Worm (Caenorhabditis elegans): ENCODE measurements around the gene F31E3.12.

The F31E3.12 gene

DNA sequence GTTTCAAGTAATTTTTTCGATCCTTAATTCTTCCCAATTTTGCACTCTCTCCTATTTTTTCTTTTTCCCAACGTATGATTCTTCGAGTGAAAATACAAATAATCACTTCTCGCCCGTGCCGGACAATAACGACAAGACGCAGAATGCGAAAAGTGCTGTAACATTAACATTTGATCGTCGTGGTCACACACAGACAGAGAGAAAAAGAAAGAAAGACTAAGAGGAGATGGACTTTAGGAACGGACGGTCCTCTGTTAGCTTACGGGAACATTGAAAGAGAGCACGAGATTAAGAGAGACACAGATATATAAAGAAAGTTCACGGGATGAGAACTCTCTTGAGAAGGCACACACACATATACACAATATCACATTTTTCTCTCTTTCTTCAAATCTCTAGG, 21.3 kb upstream of the F31E3.12 start:
- TF ChIP-seq lin-15B (tag; optimal IDR thresholded peaks at IDR 0.05) (peak; percentile 16), pha-4 (tag; optimal IDR thresholded peaks at IDR 0.05) (peak; percentile 78), nfya-1 (tag; optimal IDR thresholded peaks at IDR 0.05; ENCODE audit: insufficient read depth) (no peak)

- TF ChIP-seq nfya-1 (tag; optimal IDR thresholded peaks at IDR 0.05; ENCODE audit: insufficient read depth), result peak; percentile 51
- TF ChIP-seq ceh-16 (tag; optimal IDR thresholded peaks at IDR 0.05), result no peak
- TF ChIP-seq elt-1 (tag; optimal IDR thresholded peaks at IDR 0.05), result no peak
- TF ChIP-seq nhr-43 (tag; optimal IDR thresholded peaks at IDR 0.05; ENCODE audit: poor library complexity, severe bottlenecking), result no peak
- no peak for TF ChIP-seq ZK546.5 (tag; optimal IDR thresholded peaks at IDR 0.05)
- no peak for TF ChIP-seq mml-1 (tag; optimal IDR thresholded peaks at IDR 0.05)
- TF ChIP-seq nhr-67 (tag; optimal IDR thresholded peaks at IDR 0.05), result no peak
- no peak for TF ChIP-seq unc-62 (GFP tag; optimal IDR thresholded peaks at IDR 0.05)
- TF ChIP-seq ama-1 (optimal IDR thresholded peaks at IDR 0.05), result peak; percentile 7
- no peak for TF ChIP-seq fkh-2 (tag; optimal IDR thresholded peaks at IDR 0.05)
- no peak for TF ChIP-seq tbx-2 (tag; optimal IDR thresholded peaks at IDR 0.05)
- TF ChIP-seq eor-1 (tag; optimal IDR thresholded peaks at IDR 0.05), result no peak
- peak; percentile 29 for TF ChIP-seq hmg-11 (tag; optimal IDR thresholded peaks at IDR 0.05)
- no peak for TF ChIP-seq zag-1 (tag; optimal IDR thresholded peaks at IDR 0.05)
Measured at ce11 chrIII:6951435-6951834, 17.8 kb upstream of the F31E3.12 start.

DNA sequence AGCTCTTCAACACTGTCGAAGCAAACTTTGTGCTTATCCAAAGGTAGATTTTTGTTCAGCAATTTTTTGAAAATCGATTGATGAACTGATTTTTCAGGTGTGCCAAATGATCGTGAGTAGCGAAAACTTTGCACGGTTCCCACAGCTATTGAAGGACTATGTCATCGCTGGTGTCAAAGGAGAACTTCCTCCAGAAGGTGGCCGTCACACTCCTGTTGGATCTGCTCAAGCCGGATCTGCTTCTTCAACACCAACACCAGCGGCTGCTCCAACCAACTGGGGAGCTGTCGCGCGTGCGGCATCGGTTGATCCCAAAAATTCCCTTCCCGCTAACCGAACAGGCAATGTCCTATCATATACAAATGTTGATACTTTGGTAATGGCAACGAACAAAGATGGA, 15.8 kb upstream of the F31E3.12 start:
- TF ChIP-seq skn-1 (tag; optimal IDR thresholded peaks at IDR 0.05), result no peak
- no peak for TF ChIP-seq nhr-67 (tag; optimal IDR thresholded peaks at IDR 0.05)

DNA sequence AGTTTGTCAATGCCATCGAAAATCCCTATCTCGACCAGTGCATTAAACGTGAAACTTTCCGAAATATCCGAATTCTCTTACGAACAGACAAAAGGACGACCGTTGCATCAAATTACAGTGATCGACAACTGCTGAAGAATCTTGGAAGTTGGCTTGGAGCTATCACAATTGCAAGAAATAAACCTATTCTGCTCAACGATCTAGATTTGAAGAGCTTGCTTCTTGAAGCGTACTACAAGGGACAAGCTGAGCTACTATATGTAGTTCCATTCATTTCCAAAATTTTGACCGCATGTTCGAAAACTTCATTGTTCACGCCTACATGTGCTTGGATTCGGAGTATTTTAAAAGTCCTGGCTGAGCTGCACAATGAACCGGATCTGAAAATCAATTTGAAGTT, 15.2 kb upstream of the F31E3.12 start:
- TF ChIP-seq hmg-11 (tag; optimal IDR thresholded peaks at IDR 0.05) (no peak), fos-1 (tag; optimal IDR thresholded peaks at IDR 0.05) (no peak), nhr-25 (tag; optimal IDR thresholded peaks at IDR 0.05) (no peak), unc-62 (GFP tag; optimal IDR thresholded peaks at IDR 0.05) (no peak), nhr-67 (tag; optimal IDR thresholded peaks at IDR 0.05) (no peak), ama-1 (optimal IDR thresholded peaks at IDR 0.05) (no peak), pha-4 (tag; optimal IDR thresholded peaks at IDR 0.05) (no peak), nhr-28 (tag; optimal IDR thresholded peaks at IDR 0.05) (no peak), fkh-2 (tag; optimal IDR thresholded peaks at IDR 0.05) (no peak), mdl-1 (tag; optimal IDR thresholded peaks at IDR 0.05) (no peak), nhr-12 (tag; optimal IDR thresholded peaks at IDR 0.05) (no peak), sea-2 (GFP tag; optimal IDR thresholded peaks at IDR 0.05) (no peak), ceh-82 (tag; optimal IDR thresholded peaks at IDR 0.05) (no peak)

DNA sequence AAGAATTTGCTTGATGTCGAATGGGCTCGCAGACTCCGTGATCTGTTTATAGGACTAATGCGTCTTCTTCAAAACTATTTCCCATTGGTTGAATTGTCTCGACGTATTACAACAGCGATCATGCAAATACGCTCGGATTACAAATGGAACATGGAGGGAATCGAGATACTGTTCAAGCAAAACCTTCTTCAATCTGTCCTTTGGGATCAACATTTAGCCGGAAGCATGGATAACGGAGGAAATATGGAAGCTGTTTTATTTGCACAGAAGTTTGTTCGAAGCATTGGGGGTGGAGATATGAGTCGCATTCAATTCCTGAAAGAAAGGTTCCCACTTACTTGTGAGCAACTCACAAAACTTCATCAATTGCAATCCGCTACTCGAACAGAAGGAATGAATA, 13.4 kb upstream of the F31E3.12 start:
- TF ChIP-seq nhr-76 (tag; optimal IDR thresholded peaks at IDR 0.05), result no peak
- no peak for TF ChIP-seq elt-2 (tag; optimal IDR thresholded peaks at IDR 0.05)
- no peak for TF ChIP-seq nhr-67 (tag; optimal IDR thresholded peaks at IDR 0.05)
- no peak for TF ChIP-seq snpc-4 (tag; optimal IDR thresholded peaks at IDR 0.05)
- no peak for TF ChIP-seq sea-2 (GFP tag; optimal IDR thresholded peaks at IDR 0.05)

DNA sequence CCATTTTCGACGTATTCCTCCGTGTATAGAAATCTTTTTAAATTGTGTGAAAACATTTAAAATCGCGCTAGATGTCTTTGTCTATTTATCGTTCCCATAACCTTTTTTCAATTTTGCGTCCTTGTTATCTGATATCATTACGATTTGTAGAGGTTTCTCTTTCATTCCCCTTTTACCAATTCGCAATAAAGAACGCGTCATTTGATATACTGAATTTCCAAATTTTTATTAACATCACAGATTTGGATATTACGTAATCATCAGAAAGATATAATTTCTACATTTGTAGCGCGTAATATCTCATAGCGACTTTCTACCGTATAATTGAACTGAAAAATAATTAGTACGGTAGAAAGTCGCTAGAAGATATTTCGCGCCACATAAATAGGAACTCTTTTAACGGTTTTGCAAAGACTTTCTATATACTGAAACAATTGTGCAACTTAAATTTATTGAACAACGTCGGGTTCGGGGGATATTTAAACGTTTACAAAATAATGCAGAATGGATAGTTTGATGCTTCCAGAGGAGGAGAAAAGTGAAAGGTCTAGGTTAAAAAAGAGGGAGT, 10.4 kb upstream of the F31E3.12 start:
- no peak for TF ChIP-seq ceh-82 (tag; optimal IDR thresholded peaks at IDR 0.05)
- TF ChIP-seq fkh-10 (GFP tag; optimal IDR thresholded peaks at IDR 0.05), result no peak
- TF ChIP-seq lin-39 (tag; optimal IDR thresholded peaks at IDR 0.05), result no peak
- TF ChIP-seq nhr-23 (tag; optimal IDR thresholded peaks at IDR 0.05), result no peak
- TF ChIP-seq unc-62 (GFP tag; optimal IDR thresholded peaks at IDR 0.05), result no peak
- TF ChIP-seq aly-2 (tag; optimal IDR thresholded peaks at IDR 0.05), result peak; percentile 26

DNA sequence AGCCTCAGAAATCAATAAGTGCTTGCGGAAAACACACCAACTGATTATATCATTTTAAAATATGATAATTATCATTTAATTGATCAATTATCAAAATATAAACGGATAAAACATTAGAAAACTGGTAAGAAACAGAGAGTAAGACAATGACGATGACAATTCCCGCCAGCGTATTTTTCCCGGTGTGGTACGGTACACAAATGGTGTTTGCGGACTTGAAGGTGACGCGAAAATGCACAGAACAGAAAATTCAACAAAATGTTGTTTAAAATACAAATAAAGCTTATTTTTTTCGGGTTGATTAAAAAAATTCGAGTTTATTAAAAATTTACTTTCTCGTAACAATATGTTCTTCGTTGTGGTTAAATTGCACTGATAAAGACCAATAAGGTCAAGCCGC, 8.0 kb upstream of the F31E3.12 start:
- TF ChIP-seq nhr-23 (tag; optimal IDR thresholded peaks at IDR 0.05) (peak; percentile 12), nfya-1 (tag; optimal IDR thresholded peaks at IDR 0.05; ENCODE audit: insufficient read depth) (peak; percentile 81), R02D3.7 (tag; optimal IDR thresholded peaks at IDR 0.05) (no peak), nhr-67 (tag; optimal IDR thresholded peaks at IDR 0.05) (no peak), mml-1 (tag; optimal IDR thresholded peaks at IDR 0.05) (no peak), hmg-11 (tag; optimal IDR thresholded peaks at IDR 0.05) (peak; percentile 41), ZK546.5 (tag; optimal IDR thresholded peaks at IDR 0.05) (no peak), egl-5 (tag; optimal IDR thresholded peaks at IDR 0.05) (peak; percentile 25), lin-15B (tag; optimal IDR thresholded peaks at IDR 0.05) (peak; percentile 46), ceh-28 (tag; optimal IDR thresholded peaks at IDR 0.05) (no peak), skn-1 (tag; optimal IDR thresholded peaks at IDR 0.05) (peak; percentile 95), elt-1 (tag; optimal IDR thresholded peaks at IDR 0.05) (no peak), elt-2 (tag; optimal IDR thresholded peaks at IDR 0.05) (peak; percentile 13), nhr-43 (tag; optimal IDR thresholded peaks at IDR 0.05; ENCODE audit: poor library complexity, severe bottlenecking) (no peak), pha-4 (tag; optimal IDR thresholded peaks at IDR 0.05) (peak; percentile 81), ama-1 (optimal IDR thresholded peaks at IDR 0.05) (peak; percentile 40), fkh-10 (GFP tag; optimal IDR thresholded peaks at IDR 0.05) (no peak), fos-1 (tag; optimal IDR thresholded peaks at IDR 0.05) (no peak)
